Worm (Caenorhabditis elegans): ENCODE data around the gene H04D03.2.

- TF ChIP-seq rec-8 (tag; optimal IDR thresholded peaks at IDR 0.05) (no peak), dpl-1 (GFP tag; optimal IDR thresholded peaks at IDR 0.05) (no peak)
Observed at ce11 chrIII:10442355-10443140, at the start of gene H04D03.2, which contains the start of gene ecps-2.
